Worm (Caenorhabditis elegans) whole organism, late embryonic: ENCODE measurements around the gene seld-1.

ENCODE experiments used
- ceh-30 ChIP-seq: fragments of 150-350 bp; optimal IDR thresholded peaks from 2 replicates; lab custom pipeline; 2014; ENCODE audit warnings: missing biosample characterization, missing genetic modification characterization
- gmeb-2 ChIP-seq: sonication (generic microtip); optimal IDR thresholded peaks from 2 replicates; lab custom pipeline; 2016; ENCODE audit warnings: missing genetic modification characterization, inconsistent platforms, missing compliant biosample characterization

- TF ChIP-seq gmeb-2 (no peak), ceh-30 (tag; lab: Kevin White, UChicago) (no peak)
Measured at ce11 chrIV:13487019-13487418, 18.2 kb upstream of the seld-1 start.
